Worm (Caenorhabditis elegans) whole organism, dauer: Measurements from ENCODE around the gene fipr-8.

Experiments used
- unc-62 ChIP-seq: sonication (generic microtip); optimal IDR thresholded peaks from 2 replicates; lab custom pipeline; 2017; ENCODE audit warnings: missing biosample characterization, missing genetic modification reagents, missing genetic modification characterization

fipr-8 gene

ce11 chrV:10249515-10249914 lies 9.8 kb upstream of the fipr-8 start:
- TF ChIP-seq unc-62 (GFP tag; lab: Kevin White, UChicago): no peak

ce11 chrV:10248255-10248979 lies 8.7 kb upstream of the fipr-8 start, which contains the start of gene akt-1:
Gene akt-1 (plus strand): TSS chrV:10248905.
- no peak for TF ChIP-seq unc-62 (GFP tag; lab: Kevin White, UChicago)

- no peak for TF ChIP-seq unc-62 (GFP tag; lab: Kevin White, UChicago)
These were observed 8.0 kb upstream of the fipr-8 start for ce11 chrV:10247673-10248239.

- no peak for TF ChIP-seq unc-62 (GFP tag; lab: Kevin White, UChicago)
These were observed 7.2 kb upstream of the fipr-8 start for ce11 chrV:10246967-10247366.

ce11 chrV:10246443-10246885 lies 6.7 kb upstream of the fipr-8 start:
- no peak for TF ChIP-seq unc-62 (GFP tag; lab: Kevin White, UChicago)

- no peak for TF ChIP-seq unc-62 (GFP tag; lab: Kevin White, UChicago)
These were observed 5.9 kb upstream of the fipr-8 start for ce11 chrV:10245615-10246014.

ce11 chrV:10244018-10244720 lies 4.4 kb upstream of the fipr-8 start:
- TF ChIP-seq unc-62 (GFP tag; lab: Kevin White, UChicago): no peak

ce11 chrV:10243105-10243504 lies 3.3 kb upstream of the fipr-8 start, which contains the start of gene C12D8.9:
Gene C12D8.9 (minus strand): TSS chrV:10243205.
- no peak for TF ChIP-seq unc-62 (GFP tag; lab: Kevin White, UChicago)

ce11 chrV:10241121-10241803 lies 1.5 kb upstream of the fipr-8 start, which contains the start of the genes C12D8.21 and col-148:
Gene C12D8.21 (minus strand): TSS chrV:10241188.
Gene col-148 (plus strand): TSS chrV:10241753.
- no peak for TF ChIP-seq unc-62 (GFP tag; lab: Kevin White, UChicago)

ce11 chrV:10238665-10239064 lies 1.1 kb downstream of the fipr-8 start, which contains the start of gene fubl-1:
Gene fubl-1 (minus strand): TSS chrV:10238866.
- no peak for TF ChIP-seq unc-62 (GFP tag; lab: Kevin White, UChicago)

ce11 chrV:10237959-10238444 lies 1.8 kb downstream of the fipr-8 start:
- TF ChIP-seq unc-62 (GFP tag; lab: Kevin White, UChicago): no peak

ce11 chrV:10237171-10237570 lies 2.6 kb downstream of the fipr-8 start:
- no peak for TF ChIP-seq unc-62 (GFP tag; lab: Kevin White, UChicago)

ce11 chrV:10233330-10233729 lies 6.4 kb downstream of the fipr-8 start, which contains the start of gene str-182:
Gene str-182 (minus strand): TSS chrV:10233430.
- no peak for TF ChIP-seq unc-62 (GFP tag; lab: Kevin White, UChicago)

ce11 chrV:10230932-10231331 lies 8.8 kb downstream of the fipr-8 start, which contains the start of gene fipr-6:
Gene fipr-6 (plus strand): TSS chrV:10231232.
- no peak for TF ChIP-seq unc-62 (GFP tag; lab: Kevin White, UChicago)

- TF ChIP-seq unc-62 (GFP tag; lab: Kevin White, UChicago): no peak
These were observed 10.4 kb downstream of the fipr-8 start, which contains the start of the genes pyt-1 and fipr-7 for ce11 chrV:10229222-10229879. Gene pyt-1 (minus strand): TSS chrV:10229322. Gene fipr-7 (plus strand): TSS chrV:10229829.
